Fruit fly (Drosophila melanogaster) whole organism, larva: ENCODE measurements around the gene CG33771.
A peak's percentile ranks its signal among the peaks of the same experiment; 100 is the strongest.
"Not testable (repeated sequence)": the region's sequence is repeated elsewhere in the genome, so short reads cannot be mapped to it uniquely, and the experiment has no call there.

ENCODE experiments used
- noc ChIP-seq: fragments of 200-800 bp; sonication (Bioruptor generic); optimal IDR thresholded peaks from 3 replicates; lab custom pipeline; 2019; ENCODE audit warnings: missing biosample characterization, mild to moderate bottlenecking, missing genetic modification characterization, moderate library complexity

Gene CG33771

dm6 chr3L:22670174-22670573 is 21.0 kb downstream of the CG33771 start:
- no peak for TF ChIP-seq noc (tag; lab: Kevin White, UChicago)

dm6 chr3L:22671699-22672276 is 22.6 kb downstream of the CG33771 start:
- TF ChIP-seq noc (tag; lab: Kevin White, UChicago) = peak; percentile 25

- TF ChIP-seq noc (tag; lab: Kevin White, UChicago) = no peak
Measured at dm6 chr3L:22680932-22681331, 31.7 kb downstream of the CG33771 start.

dm6 chr3L:22686987-22687386 is 37.8 kb downstream of the CG33771 start, which contains the start of the genes CG14455 and CG14456:
TSS of gene CG14455 (minus strand) at chr3L:22687087.
TSS of gene CG14456 (plus strand) at chr3L:22687222.
- no peak for TF ChIP-seq noc (tag; lab: Kevin White, UChicago)

- TF ChIP-seq noc (tag; lab: Kevin White, UChicago) = not testable (repeated sequence)
Measured at dm6 chr3L:22692428-22692827, 43.2 kb downstream of the CG33771 start, which contains the start of gene CG14454. TSS of gene CG14454 (minus strand) at chr3L:22692528.

- TF ChIP-seq noc (tag; lab: Kevin White, UChicago) = no peak
Measured at dm6 chr3L:22693712-22694111, 44.5 kb downstream of the CG33771 start, which contains the start of the genes CG12546 and CG14453. TSS of gene CG12546 (minus strand) at chr3L:22693812. TSS of gene CG14453 (plus strand) at chr3L:22694083.

dm6 chr3L:22695653-22696052 is 46.5 kb downstream of the CG33771 start, which contains the start of gene CG14452:
TSS of gene CG14452 (plus strand) at chr3L:22695953.
- TF ChIP-seq noc (tag; lab: Kevin White, UChicago) = no peak

- TF ChIP-seq noc (tag; lab: Kevin White, UChicago) = not testable (repeated sequence)
Measured at dm6 chr3L:22696930-22697329, 47.7 kb downstream of the CG33771 start, which contains the start of gene CG32453. TSS of gene CG32453 (plus strand) at chr3L:22697230.

dm6 chr3L:22699133-22699532 is 49.9 kb downstream of the CG33771 start, which contains the start of gene CG45116:
TSS of gene CG45116 (plus strand) at chr3L:22699433.
- TF ChIP-seq noc (tag; lab: Kevin White, UChicago) = no peak
